Fruit fly (Drosophila melanogaster) whole organism, wandering third instar larva: Measurements from ENCODE around the gene CG7840.

ENCODE experiments used
- CG9705 ChIP-seq: fragments of 200-800 bp; sonication (Bioruptor generic); optimal IDR thresholded peaks from 2 replicates; lab custom pipeline; 2018; ENCODE audit warnings: missing biosample characterization, mild to moderate bottlenecking, missing genetic modification characterization
- Jra ChIP-seq: sonication (Bioruptor generic); optimal IDR thresholded peaks from 2 replicates; lab custom pipeline; 2016; ENCODE audit warnings: missing biosample characterization, missing genetic modification characterization
- pan ChIP-seq: fragments of >200 bp; optimal IDR thresholded peaks from 2 replicates; lab custom pipeline; 2017

DNA sequence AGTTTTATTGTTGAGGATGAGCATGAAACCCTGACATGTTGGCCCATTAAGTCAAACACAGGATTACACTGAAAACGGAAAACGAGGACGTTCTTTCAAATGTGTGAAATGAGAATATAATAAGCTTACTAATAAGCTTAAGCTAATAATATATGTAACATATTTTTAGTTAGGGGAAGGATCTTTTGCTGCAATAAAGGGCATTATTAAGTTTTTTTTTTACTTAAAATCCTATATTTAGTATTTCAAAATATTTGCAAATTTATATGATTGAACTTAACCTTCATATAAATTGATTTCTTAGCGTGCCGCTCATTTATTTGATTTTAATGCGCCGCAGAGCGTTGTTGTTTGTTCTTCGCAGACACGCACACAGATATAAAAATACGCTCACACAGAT lies 27.8 kb downstream of the CG7840 start:
- no peak for TF ChIP-seq Jra
- no peak for TF ChIP-seq CG9705 (GFP tag; lab: Kevin White, UChicago)
- no peak for TF ChIP-seq pan (lab: Kevin White, UChicago)
